Worm (Caenorhabditis elegans) whole organism, mixed stage, embryonic: ENCODE data around the gene ZK662.2.

Experiments
- M03D4.4 ChIP-seq: sonication (generic microtip); optimal IDR thresholded peaks from 2 replicates; lab custom pipeline; 2017; ENCODE audit warnings: mild to moderate bottlenecking, missing genetic modification characterization, missing compliant biosample characterization
- bed-3 ChIP-seq: fragments of 200-800 bp; sonication (Bioruptor generic); optimal IDR thresholded peaks from 3 replicates; lab custom pipeline; 2018; ENCODE audit warnings: mild to moderate bottlenecking, missing genetic modification characterization, moderate library complexity, missing compliant biosample characterization
- blmp-1 ChIP-seq: fragments of 150-350 bp; optimal IDR thresholded peaks from 2 replicates; lab custom pipeline; 2014; ENCODE audit warnings: missing biosample characterization, missing genetic modification characterization
- ceh-39 ChIP-seq: fragments of 150-350 bp; optimal IDR thresholded peaks from 2 replicates; lab custom pipeline; 2014; ENCODE audit warnings: missing biosample characterization, missing genetic modification characterization
- ceh-83 ChIP-seq: fragments of 200-800 bp; sonication (Bioruptor generic); optimal IDR thresholded peaks from 2 replicates; lab custom pipeline; 2018; ENCODE audit warnings: mild to moderate bottlenecking, missing genetic modification characterization, missing compliant biosample characterization
- ces-1 ChIP-seq: fragments of 150-350 bp; optimal IDR thresholded peaks from 2 replicates; lab custom pipeline; 2014; ENCODE audit warnings: missing biosample characterization, missing genetic modification reagents, missing genetic modification characterization
- cnd-1 ChIP-seq: fragments of 200-800 bp; sonication (Bioruptor generic); optimal IDR thresholded peaks from 2 replicates; lab custom pipeline; 2018; ENCODE audit warnings: mild to moderate bottlenecking, missing genetic modification characterization, missing compliant biosample characterization
- drap-1 ChIP-seq: fragments of 200-800 bp; sonication (Bioruptor generic); optimal IDR thresholded peaks from 3 replicates; lab custom pipeline; 2018; ENCODE audit warnings: mild to moderate bottlenecking, missing genetic modification characterization, missing compliant biosample characterization
- elt-1 ChIP-seq: sonication (generic microtip); optimal IDR thresholded peaks from 2 replicates; lab custom pipeline; 2017; ENCODE audit warnings: missing genetic modification characterization, mild to moderate bottlenecking, missing compliant biosample characterization, antibody characterized with exemption, moderate library complexity, borderline replicate concordance; ENCODE audit not compliant: insufficient read depth
- elt-3 ChIP-seq: fragments of 150-350 bp; optimal IDR thresholded peaks from 2 replicates; lab custom pipeline; 2014; ENCODE audit warnings: missing biosample characterization, missing genetic modification characterization
- flh-1 ChIP-seq: fragments of 200-800 bp; sonication (Bioruptor generic); optimal IDR thresholded peaks from 2 replicates; lab custom pipeline; 2018; ENCODE audit warnings: mild to moderate bottlenecking, missing genetic modification characterization, moderate library complexity, missing compliant biosample characterization
- ham-2 ChIP-seq: fragments of 200-800 bp; sonication (Bioruptor generic); optimal IDR thresholded peaks from 2 replicates; lab custom pipeline; 2018; ENCODE audit warnings: mild to moderate bottlenecking, missing genetic modification characterization, missing compliant biosample characterization
- hlh-1 ChIP-seq: fragments of 150-350 bp; optimal IDR thresholded peaks from 2 replicates; lab custom pipeline; 2014; ENCODE audit warnings: missing biosample characterization, missing genetic modification reagents, missing genetic modification characterization
- lin-13 ChIP-seq: fragments of 150-350 bp; optimal IDR thresholded peaks from 2 replicates; lab custom pipeline; 2014; ENCODE audit warnings: missing biosample characterization, missing genetic modification characterization
- lin-32 ChIP-seq: fragments of 200-800 bp; sonication (Bioruptor generic); optimal IDR thresholded peaks from 2 replicates; lab custom pipeline; 2018; ENCODE audit warnings: mild to moderate bottlenecking, missing genetic modification characterization, missing compliant biosample characterization
- lsy-2 ChIP-seq: fragments of 150-350 bp; optimal IDR thresholded peaks from 2 replicates; lab custom pipeline; 2014; ENCODE audit warnings: missing biosample characterization, missing genetic modification characterization
- mab-5 ChIP-seq: fragments of 150-350 bp; optimal IDR thresholded peaks from 2 replicates; lab custom pipeline; 2014; ENCODE audit warnings: missing biosample characterization, missing genetic modification characterization
- mls-2 ChIP-seq: sonication (generic microtip); optimal IDR thresholded peaks from 2 replicates; lab custom pipeline; 2016; ENCODE audit warnings: mild to moderate bottlenecking, missing genetic modification characterization, moderate library complexity, missing compliant biosample characterization
- nhr-12 ChIP-seq: fragments of 150-350 bp; optimal IDR thresholded peaks from 2 replicates; lab custom pipeline; 2014; ENCODE audit warnings: missing biosample characterization, missing genetic modification characterization
- nhr-237 ChIP-seq: fragments of 150-350 bp; optimal IDR thresholded peaks from 2 replicates; lab custom pipeline; 2014; ENCODE audit warnings: missing biosample characterization, missing genetic modification characterization
- nhr-28 ChIP-seq: fragments of 150-350 bp; optimal IDR thresholded peaks from 2 replicates; lab custom pipeline; 2014; ENCODE audit warnings: missing biosample characterization, missing genetic modification characterization
- nhr-76 ChIP-seq: sonication (generic microtip); optimal IDR thresholded peaks from 2 replicates; lab custom pipeline; 2017; ENCODE audit warnings: missing biosample characterization, missing genetic modification characterization
- pha-4 ChIP-seq: fragments of 150-350 bp; optimal IDR thresholded peaks from 2 replicates; lab custom pipeline; 2018; ENCODE audit warnings: missing biosample characterization, missing genetic modification reagents, missing genetic modification characterization
- snpc-4 ChIP-seq: fragments of 150-350 bp; optimal IDR thresholded peaks from 2 replicates; lab custom pipeline; 2014; ENCODE audit warnings: missing biosample characterization, missing genetic modification characterization
- sptf-1 ChIP-seq: sonication (generic microtip); optimal IDR thresholded peaks from 2 replicates; lab custom pipeline; 2017; ENCODE audit warnings: mild to moderate bottlenecking, missing genetic modification characterization, moderate library complexity, missing compliant biosample characterization
- tbx-8 ChIP-seq: fragments of 200-800 bp; sonication (Bioruptor generic); optimal IDR thresholded peaks from 2 replicates; lab custom pipeline; 2018; ENCODE audit warnings: mild to moderate bottlenecking, missing genetic modification characterization, moderate library complexity, missing compliant biosample characterization
- unc-120 ChIP-seq: sonication (generic microtip); optimal IDR thresholded peaks from 2 replicates; lab custom pipeline; 2017; ENCODE audit warnings: missing genetic modification characterization, missing compliant biosample characterization; ENCODE audit not compliant: poor library complexity, severe bottlenecking
- unc-62 ChIP-seq: fragments of 150-350 bp; optimal IDR thresholded peaks from 2 replicates; lab custom pipeline; 2014; ENCODE audit warnings: missing biosample characterization, missing genetic modification reagents, missing genetic modification characterization
- zip-8 ChIP-seq: fragments of 150-350 bp; optimal IDR thresholded peaks from 2 replicates; lab custom pipeline; 2014; ENCODE audit warnings: missing biosample characterization, missing genetic modification characterization
- ztf-11 ChIP-seq: fragments of 150-350 bp; optimal IDR thresholded peaks from 2 replicates; lab custom pipeline; 2014; ENCODE audit warnings: missing biosample characterization, missing genetic modification characterization

ZK662.2 gene

ce11 chrX:15654969-15655368, 41.5 kb upstream of the ZK662.2 start:
- TF ChIP-seq elt-3 (tag; lab: Kevin White, UChicago) (no peak), nhr-76 (tag; lab: Kevin White, UChicago) (no peak), elt-1 (tag; lab: Kevin White, UChicago) (no peak), drap-1 (GFP tag; lab: Kevin White, UChicago) (no peak), blmp-1 (tag; lab: Kevin White, UChicago) (no peak), ceh-83 (GFP tag; lab: Kevin White, UChicago) (no peak), mab-5 (tag; lab: Kevin White, UChicago) (no peak), bed-3 (GFP tag; lab: Kevin White, UChicago) (no peak)

- no peak for TF ChIP-seq ham-2 (GFP tag; lab: Kevin White, UChicago)
- TF ChIP-seq unc-120 (tag; lab: Kevin White, UChicago): no peak
- TF ChIP-seq lin-13 (tag; lab: Kevin White, UChicago): no peak
- no peak for TF ChIP-seq snpc-4
- TF ChIP-seq nhr-12 (tag; lab: Kevin White, UChicago): no peak
- no peak for TF ChIP-seq pha-4 (tag; lab: Kevin White, UChicago)
- no peak for TF ChIP-seq nhr-76 (tag; lab: Kevin White, UChicago)
- TF ChIP-seq mab-5 (tag; lab: Kevin White, UChicago): no peak
- TF ChIP-seq elt-3 (tag; lab: Kevin White, UChicago): no peak
- no peak for TF ChIP-seq ceh-39 (tag; lab: Kevin White, UChicago)
- TF ChIP-seq ces-1 (GFP tag; lab: Kevin White, UChicago): no peak
- TF ChIP-seq mls-2 (tag; lab: Kevin White, UChicago): no peak
- no peak for TF ChIP-seq tbx-8 (GFP tag; lab: Kevin White, UChicago)
- no peak for TF ChIP-seq bed-3 (GFP tag; lab: Kevin White, UChicago)
- TF ChIP-seq M03D4.4 (tag; lab: Kevin White, UChicago): no peak
- TF ChIP-seq zip-8 (tag; lab: Kevin White, UChicago): no peak
- no peak for TF ChIP-seq unc-62
- TF ChIP-seq nhr-237 (tag; lab: Kevin White, UChicago): no peak
- TF ChIP-seq lsy-2 (tag; lab: Kevin White, UChicago): no peak
- no peak for TF ChIP-seq cnd-1 (tag; lab: Kevin White, UChicago)
Observed at ce11 chrX:15655623-15656022, 40.9 kb upstream of the ZK662.2 start.

- TF ChIP-seq ztf-11 (tag; lab: Kevin White, UChicago): no peak
- no peak for TF ChIP-seq cnd-1 (tag; lab: Kevin White, UChicago)
- no peak for TF ChIP-seq nhr-28 (tag; lab: Kevin White, UChicago)
- TF ChIP-seq nhr-76 (tag; lab: Kevin White, UChicago): no peak
- TF ChIP-seq tbx-8 (GFP tag; lab: Kevin White, UChicago): no peak
- TF ChIP-seq unc-120 (tag; lab: Kevin White, UChicago): no peak
- no peak for TF ChIP-seq unc-62
- TF ChIP-seq hlh-1 (tag; lab: Kevin White, UChicago): no peak
Observed at ce11 chrX:15657773-15658172, 38.7 kb upstream of the ZK662.2 start.

- peak; percentile 77 for TF ChIP-seq ces-1 (GFP tag; lab: Kevin White, UChicago)
- no peak for TF ChIP-seq ceh-83 (GFP tag; lab: Kevin White, UChicago)
- TF ChIP-seq M03D4.4 (tag; lab: Kevin White, UChicago): no peak
- no peak for TF ChIP-seq lin-13 (tag; lab: Kevin White, UChicago)
- TF ChIP-seq sptf-1: no peak
- no peak for TF ChIP-seq zip-8 (tag; lab: Kevin White, UChicago)
- TF ChIP-seq ztf-11 (tag; lab: Kevin White, UChicago): no peak
Observed at ce11 chrX:15659561-15659960, 36.9 kb upstream of the ZK662.2 start.

- TF ChIP-seq bed-3 (GFP tag; lab: Kevin White, UChicago): no peak
- no peak for TF ChIP-seq lin-13 (tag; lab: Kevin White, UChicago)
- no peak for TF ChIP-seq lin-32 (GFP tag; lab: Kevin White, UChicago)
- TF ChIP-seq flh-1 (GFP tag; lab: Kevin White, UChicago): no peak
Observed at ce11 chrX:15663740-15664139, 32.8 kb upstream of the ZK662.2 start.
